Comparison of ENCODE assay signal across 5 worm cellular contexts in the genomic region with DNA sequence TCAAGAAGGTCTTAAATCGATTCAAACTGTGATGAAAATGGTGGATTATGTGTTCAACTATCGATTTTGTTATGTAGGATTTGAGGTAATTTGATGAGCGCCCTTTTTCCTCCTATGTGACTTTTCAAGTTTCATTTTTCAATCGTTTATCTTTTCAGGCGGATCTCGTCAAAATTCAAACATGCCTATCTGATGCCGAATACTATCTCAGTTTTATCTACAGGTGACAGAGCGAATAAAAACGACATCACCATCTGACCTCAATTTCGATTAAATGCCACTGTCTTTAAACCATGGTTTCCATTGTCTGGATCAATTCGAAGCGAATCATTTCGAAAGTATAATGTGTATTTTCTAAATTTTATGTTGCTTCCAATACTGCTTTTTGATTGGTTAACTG.
TF ChIP-seq lines count a peak whose summit lies in the region.

No protein-coding gene starts in this region.

TF ChIP-seq in whole organism, L1 larva, 84 proteins besides CTCF, POLR2A, EP300 and RAD21:
- TF ChIP-seq nhr-85 (tag; lab: Kevin White, UChicago) (peak; percentile 78), nhr-28 (tag; optimal IDR thresholded peaks at IDR 0.05; lab: Kevin White, UChicago) (no peak), mep-1 (tag; optimal IDR thresholded peaks at IDR 0.05; lab: Kevin White, UChicago) (peak; percentile 18), mab-9 (GFP tag; IDR thresholded peaks at IDR 0.05; lab: Robert Waterston, UW) (no peak), ceh-82 (tag; optimal IDR thresholded peaks at IDR 0.05; lab: Kevin White, UChicago) (no peak), blmp-1 (tag; optimal IDR thresholded peaks at IDR 0.05; lab: Kevin White, UChicago) (peak; percentile 74)

TF ChIP-seq in whole organism, L2 larva, 48 proteins besides CTCF, POLR2A, EP300 and RAD21:
- TF ChIP-seq sma-9 (GFP tag; optimal IDR thresholded peaks at IDR 0.05; lab: Kevin White, UChicago), result peak; percentile 36
- TF ChIP-seq sma-9 (tag; optimal IDR thresholded peaks at IDR 0.05; lab: Kevin White, UChicago), result no peak
- peak; percentile 82 for TF ChIP-seq elt-1 (tag; optimal IDR thresholded peaks at IDR 0.05; lab: Kevin White, UChicago)
- peak; percentile 43 for TF ChIP-seq ceh-16 (tag; optimal IDR thresholded peaks at IDR 0.05; lab: Kevin White, UChicago)
- no peak for TF ChIP-seq nhr-77 (tag; optimal IDR thresholded peaks at IDR 0.05; lab: Kevin White, UChicago)
TF ChIP-seq in whole organism, L2 larva: peak in this region for 3.

TF ChIP-seq in whole organism, L3 larva, 47 proteins besides CTCF, POLR2A, EP300 and RAD21:
- no peak for TF ChIP-seq ceh-9 (tag; optimal IDR thresholded peaks at IDR 0.05; lab: Kevin White, UChicago)
- TF ChIP-seq elt-1 (tag; optimal IDR thresholded peaks at IDR 0.05; lab: Kevin White, UChicago), result peak; percentile 93
- TF ChIP-seq nhr-25 (tag; optimal IDR thresholded peaks at IDR 0.05; lab: Kevin White, UChicago), result peak; percentile 38
- TF ChIP-seq nhr-23 (tag; optimal IDR thresholded peaks at IDR 0.05; lab: Kevin White, UChicago), result peak; percentile 55

TF ChIP-seq in whole organism, late embryonic, 69 proteins besides CTCF, POLR2A, EP300 and RAD21:
- TF ChIP-seq ceh-48 (tag; optimal IDR thresholded peaks at IDR 0.05; lab: Kevin White, UChicago) (no peak), rnt-1 (tag; optimal IDR thresholded peaks at IDR 0.05; lab: Kevin White, UChicago) (peak; percentile 30)

TF ChIP-seq in whole organism, mixed stage, embryonic, 35 proteins besides CTCF, POLR2A, EP300 and RAD21:
- TF ChIP-seq elt-1 (tag; optimal IDR thresholded peaks at IDR 0.05; lab: Kevin White, UChicago; ENCODE audit: borderline replicate concordance, insufficient read depth) (peak; percentile 75), ceh-39 (tag; optimal IDR thresholded peaks at IDR 0.05; lab: Kevin White, UChicago) (no peak)
